Fruit fly (Drosophila melanogaster) Kc167 (cell line): ENCODE measurements around the gene CG7115.
"Not testable (repeated sequence)": the region's sequence is repeated elsewhere in the genome, so short reads cannot be mapped to it uniquely, and the experiment has no call there.

Experiments
- Myc ChIP-seq: fragments of >200 bp; optimal IDR thresholded peaks from 2 replicates; lab custom pipeline; 2017; ENCODE audit warnings: missing external identifiers
- Sin3A ChIP-seq: fragments of >200 bp; optimal IDR thresholded peaks from 2 replicates; lab custom pipeline; 2018; ENCODE audit warnings: missing external identifiers
- h ChIP-seq: fragments of >200 bp; optimal IDR thresholded peaks from 3 replicates; lab custom pipeline; 2018; ENCODE audit warnings: missing external identifiers
- insv ChIP-seq: fragments of >200 bp; optimal IDR thresholded peaks from 3 replicates; lab custom pipeline; 2018; ENCODE audit warnings: missing external identifiers
- psq ChIP-seq: fragments of >200 bp; optimal IDR thresholded peaks from 2 replicates; lab custom pipeline; 2017; ENCODE audit warnings: missing external identifiers
- ttk ChIP-seq: sonication (Bioruptor generic); optimal IDR thresholded peaks from 2 replicates; lab custom pipeline; 2017; ENCODE audit warnings: missing external identifiers

CG7115 gene

dm6 chr2L:7855108-7855507 lies 34.2 kb downstream of the CG7115 start, which contains the start of gene CG14535:
Gene CG14535, minus strand, starts transcription at chr2L:7855475.
- no peak for TF ChIP-seq ttk (lab: Kevin White, UChicago)
- no peak for TF ChIP-seq Myc
- no peak for TF ChIP-seq Sin3A (lab: Kevin White, UChicago)
- TF ChIP-seq h (lab: Kevin White, UChicago): no peak
- no peak for TF ChIP-seq psq (lab: Kevin White, UChicago)
- TF ChIP-seq insv (lab: Kevin White, UChicago): no peak

dm6 chr2L:7856380-7857127 lies 35.6 kb downstream of the CG7115 start, which contains the start of gene lectin-28C:
Gene lectin-28C, plus strand, starts transcription at chr2L:7857077.
- not testable (repeated sequence) for TF ChIP-seq h (lab: Kevin White, UChicago); psq (lab: Kevin White, UChicago); Myc

- TF ChIP-seq h (lab: Kevin White, UChicago): no peak
- TF ChIP-seq insv (lab: Kevin White, UChicago): no peak
- TF ChIP-seq Myc: no peak
- TF ChIP-seq ttk (lab: Kevin White, UChicago): no peak
- no peak for TF ChIP-seq Sin3A (lab: Kevin White, UChicago)
- no peak for TF ChIP-seq psq (lab: Kevin White, UChicago)
These were observed 39.8 kb downstream of the CG7115 start, which contains the start of gene TwdlE for dm6 chr2L:7860739-7861138. Gene TwdlE, minus strand, starts transcription at chr2L:7860839.

- TF ChIP-seq psq (lab: Kevin White, UChicago): no peak
- no peak for TF ChIP-seq ttk (lab: Kevin White, UChicago)
These were observed 40.8 kb downstream of the CG7115 start for dm6 chr2L:7861733-7862132.

dm6 chr2L:7868608-7869007 lies 47.7 kb downstream of the CG7115 start:
- TF ChIP-seq Sin3A (lab: Kevin White, UChicago): no peak
- TF ChIP-seq insv (lab: Kevin White, UChicago): no peak
- no peak for TF ChIP-seq psq (lab: Kevin White, UChicago)
- TF ChIP-seq Myc: no peak
- no peak for TF ChIP-seq ttk (lab: Kevin White, UChicago)
- no peak for TF ChIP-seq h (lab: Kevin White, UChicago)

dm6 chr2L:7870212-7870611 lies 49.3 kb downstream of the CG7115 start:
- TF ChIP-seq Myc (no peak), ttk (lab: Kevin White, UChicago) (no peak)

- TF ChIP-seq insv (lab: Kevin White, UChicago) (no peak), ttk (lab: Kevin White, UChicago) (no peak)
These were observed 50.4 kb downstream of the CG7115 start, which contains the start of gene Proc for dm6 chr2L:7871332-7871731. Gene Proc, minus strand, starts transcription at chr2L:7871432.

- no peak for TF ChIP-seq psq (lab: Kevin White, UChicago)
- TF ChIP-seq Myc: no peak
- no peak for TF ChIP-seq insv (lab: Kevin White, UChicago)
- TF ChIP-seq h (lab: Kevin White, UChicago): no peak
- TF ChIP-seq Sin3A (lab: Kevin White, UChicago): no peak
- TF ChIP-seq ttk (lab: Kevin White, UChicago): no peak
These were observed 51.0 kb downstream of the CG7115 start for dm6 chr2L:7871821-7872524.

dm6 chr2L:7872680-7873079 lies 51.7 kb downstream of the CG7115 start:
- no peak for TF ChIP-seq psq (lab: Kevin White, UChicago)
- TF ChIP-seq insv (lab: Kevin White, UChicago): no peak
- TF ChIP-seq h (lab: Kevin White, UChicago): no peak
- no peak for TF ChIP-seq Sin3A (lab: Kevin White, UChicago)
- TF ChIP-seq ttk (lab: Kevin White, UChicago): no peak
- no peak for TF ChIP-seq Myc
